Worm (Caenorhabditis elegans): ENCODE data around the gene sdz-32.
"Not testable (repeated sequence)": the region's sequence is repeated elsewhere in the genome, so short reads cannot be mapped to it uniquely, and the experiment has no call there.

Gene sdz-32

DNA sequence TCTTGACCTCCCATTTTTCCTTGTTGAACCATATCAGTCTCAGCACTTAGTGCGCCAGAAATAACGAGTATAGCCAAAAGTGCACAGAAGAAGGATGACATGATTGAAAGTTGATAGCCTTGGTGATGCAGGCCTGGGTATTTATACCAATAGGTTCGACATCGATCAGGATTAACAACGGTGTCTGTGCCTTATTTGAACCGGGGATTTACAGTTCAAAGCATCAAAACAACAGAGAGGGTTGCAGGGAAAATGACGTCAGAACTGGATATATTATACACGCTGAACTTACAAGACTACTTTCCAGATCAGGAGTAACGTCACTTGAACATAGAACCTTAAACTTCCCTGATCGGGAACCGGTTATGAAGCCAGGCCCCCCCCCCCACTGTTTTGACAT, 1.5 kb upstream of the sdz-32 start, which contains the start of gene Y49F6B.12:
Gene Y49F6B.12, minus strand, starts transcription at position 101 of the 400 bp plus-strand sequence.
- TF ChIP-seq ref-1 (GFP tag; conservative IDR thresholded peaks at IDR 0.05), result no peak
- TF ChIP-seq tab-1 (GFP tag; IDR thresholded peaks at IDR 0.05), result no peak
- TF ChIP-seq med-1 (GFP tag; optimal IDR thresholded peaks at IDR 0.05; ENCODE audit: insufficient read depth), result no peak
- no peak for TF ChIP-seq ztf-29 (GFP tag; IDR thresholded peaks at IDR 0.05)
- TF ChIP-seq T22C8.4 (GFP tag; IDR thresholded peaks at IDR 0.05), result no peak
- no peak for TF ChIP-seq ztf-23 (GFP tag; IDR thresholded peaks at IDR 0.05)
- no peak for TF ChIP-seq cog-1 (tag; optimal IDR thresholded peaks at IDR 0.05)
- TF ChIP-seq flt-1 (GFP tag; IDR thresholded peaks at IDR 0.05), result no peak
- no peak for TF ChIP-seq klf-2 (GFP tag; conservative IDR thresholded peaks at IDR 0.05)

ce11 chrII:3472817-3473216, 1.0 kb upstream of the sdz-32 start, which contains the start of gene Y49F6B.6:
Gene Y49F6B.6, plus strand, starts transcription at chrII:3473117.
- TF ChIP-seq cog-1 (tag; optimal IDR thresholded peaks at IDR 0.05) (no peak), ref-1 (GFP tag; conservative IDR thresholded peaks at IDR 0.05) (no peak), klf-2 (GFP tag; conservative IDR thresholded peaks at IDR 0.05) (no peak), tab-1 (GFP tag; IDR thresholded peaks at IDR 0.05) (no peak), flt-1 (GFP tag; IDR thresholded peaks at IDR 0.05) (no peak), ztf-23 (GFP tag; IDR thresholded peaks at IDR 0.05) (no peak), ztf-29 (GFP tag; IDR thresholded peaks at IDR 0.05) (no peak), T22C8.4 (GFP tag; IDR thresholded peaks at IDR 0.05) (no peak)

DNA sequence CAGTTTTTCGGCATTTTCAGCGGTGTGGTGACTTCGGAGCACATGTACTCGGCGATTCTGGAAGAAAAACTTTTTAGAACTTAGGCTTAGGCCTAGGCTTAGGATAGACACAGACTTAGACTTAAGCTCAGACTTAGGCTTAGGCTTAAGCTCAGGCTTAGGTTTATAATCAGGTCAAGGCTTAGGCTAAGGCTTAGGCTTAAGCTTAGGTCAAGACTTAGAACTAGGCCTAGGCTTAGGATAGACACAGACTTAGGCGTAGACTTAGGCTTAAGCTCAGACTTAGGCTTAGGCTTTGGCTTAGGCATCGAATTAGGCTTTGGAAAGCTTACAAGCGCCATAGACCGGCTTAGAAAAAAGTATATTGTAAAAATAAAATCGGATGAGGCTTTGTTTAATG, 2.7 kb downstream of the sdz-32 start:
- TF ChIP-seq ztf-29 (GFP tag; IDR thresholded peaks at IDR 0.05) (0 out of 2 replicates have a peak, but pooled peaks have one; percentile 13), ztf-23 (GFP tag; IDR thresholded peaks at IDR 0.05) (no peak)

DNA sequence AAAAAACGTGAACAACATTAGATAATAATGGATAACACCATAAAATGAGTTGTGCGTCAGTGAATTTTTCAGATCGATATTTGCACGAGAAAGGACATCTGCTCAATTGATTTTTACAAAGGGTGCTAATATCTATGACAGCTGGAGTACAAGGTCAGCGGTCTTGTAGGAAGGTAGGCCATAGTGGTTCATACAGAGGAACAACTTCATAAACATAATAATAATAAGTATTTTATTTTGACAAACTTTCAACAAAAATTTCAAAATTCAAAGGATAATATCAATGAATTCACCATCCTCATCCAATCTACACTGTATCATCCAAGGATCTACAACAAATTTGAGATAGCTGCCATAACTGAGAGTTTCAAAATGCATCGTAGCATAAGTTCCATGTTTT, 3.3 kb downstream of the sdz-32 start, which contains the start of gene fbxb-104:
Gene fbxb-104, minus strand, starts transcription at position 101 of the 400 bp plus-strand sequence.
- TF ChIP-seq med-1 (GFP tag; optimal IDR thresholded peaks at IDR 0.05; ENCODE audit: insufficient read depth) (no peak), ref-1 (GFP tag; conservative IDR thresholded peaks at IDR 0.05) (no peak), T22C8.4 (GFP tag; IDR thresholded peaks at IDR 0.05) (no peak), cog-1 (tag; optimal IDR thresholded peaks at IDR 0.05) (no peak), ztf-23 (GFP tag; IDR thresholded peaks at IDR 0.05) (no peak)

DNA sequence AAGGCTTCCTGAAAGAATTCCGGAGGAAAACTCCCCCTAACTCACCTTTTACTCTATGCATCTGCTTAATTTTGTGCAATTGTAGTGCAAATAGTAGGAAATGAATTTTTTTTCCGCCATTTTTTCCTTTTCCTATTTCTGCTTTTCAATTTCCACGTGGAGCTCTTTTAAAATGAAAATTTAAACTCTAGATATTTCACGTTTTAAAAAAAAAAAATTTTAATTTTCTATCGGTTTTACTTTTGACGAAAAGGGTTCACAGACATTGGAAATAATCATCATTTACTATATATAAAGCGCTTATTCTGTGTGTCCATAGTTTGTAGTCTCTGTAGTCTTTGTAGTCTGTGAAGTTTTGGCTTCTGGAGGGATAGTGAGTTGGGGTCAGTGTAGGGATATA, 7.7 kb downstream of the sdz-32 start, which contains the start of gene Y49F6B.8:
Gene Y49F6B.8, minus strand, starts transcription at position 101 of the 400 bp plus-strand sequence.
- no peak for TF ChIP-seq med-1 (GFP tag; optimal IDR thresholded peaks at IDR 0.05; ENCODE audit: insufficient read depth)
- TF ChIP-seq tab-1 (GFP tag; IDR thresholded peaks at IDR 0.05), result no peak
- no peak for TF ChIP-seq ref-1 (GFP tag; conservative IDR thresholded peaks at IDR 0.05)
- TF ChIP-seq ztf-29 (GFP tag; IDR thresholded peaks at IDR 0.05), result no peak
- TF ChIP-seq cog-1 (tag; optimal IDR thresholded peaks at IDR 0.05), result no peak
- TF ChIP-seq ztf-23 (GFP tag; IDR thresholded peaks at IDR 0.05), result no peak
- TF ChIP-seq klf-2 (GFP tag; conservative IDR thresholded peaks at IDR 0.05), result no peak
- TF ChIP-seq T22C8.4 (GFP tag; IDR thresholded peaks at IDR 0.05), result no peak
- no peak for TF ChIP-seq flt-1 (GFP tag; IDR thresholded peaks at IDR 0.05)

DNA sequence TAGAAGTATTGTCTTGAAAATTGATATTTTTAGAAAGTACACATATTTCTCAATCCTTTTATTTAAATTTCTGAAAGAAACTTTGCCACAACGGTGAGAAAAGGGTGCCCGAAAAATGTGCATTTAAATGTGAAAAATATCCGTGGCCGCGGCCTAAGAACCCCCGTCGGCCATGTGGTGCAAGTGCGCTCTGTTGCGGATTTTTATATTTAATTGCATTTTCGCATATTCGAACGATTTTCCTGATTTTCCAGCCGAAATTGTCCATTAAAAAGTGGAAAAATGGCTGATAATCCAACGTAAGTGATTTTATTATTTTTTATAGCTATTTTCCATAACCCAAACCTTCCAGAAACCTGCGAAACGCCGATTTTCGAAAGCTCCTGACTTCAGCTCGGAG, 8.4 kb downstream of the sdz-32 start, which contains the start of gene smu-2:
Gene smu-2, plus strand, starts transcription at position 178 of the 400 bp plus-strand sequence.
- TF ChIP-seq tab-1 (GFP tag; IDR thresholded peaks at IDR 0.05) (no peak), ztf-29 (GFP tag; IDR thresholded peaks at IDR 0.05) (no peak), flt-1 (GFP tag; IDR thresholded peaks at IDR 0.05) (peak; percentile 67; the same call in 1 of the 2 replicates), T22C8.4 (GFP tag; IDR thresholded peaks at IDR 0.05) (no peak), cog-1 (tag; optimal IDR thresholded peaks at IDR 0.05) (peak; percentile 39), med-1 (GFP tag; optimal IDR thresholded peaks at IDR 0.05; ENCODE audit: insufficient read depth) (no peak), ref-1 (GFP tag; conservative IDR thresholded peaks at IDR 0.05) (no peak), klf-2 (GFP tag; conservative IDR thresholded peaks at IDR 0.05) (0 out of 2 replicates have a peak, but pooled peaks have one; percentile 45), ztf-23 (GFP tag; IDR thresholded peaks at IDR 0.05) (peak; percentile 74)

DNA sequence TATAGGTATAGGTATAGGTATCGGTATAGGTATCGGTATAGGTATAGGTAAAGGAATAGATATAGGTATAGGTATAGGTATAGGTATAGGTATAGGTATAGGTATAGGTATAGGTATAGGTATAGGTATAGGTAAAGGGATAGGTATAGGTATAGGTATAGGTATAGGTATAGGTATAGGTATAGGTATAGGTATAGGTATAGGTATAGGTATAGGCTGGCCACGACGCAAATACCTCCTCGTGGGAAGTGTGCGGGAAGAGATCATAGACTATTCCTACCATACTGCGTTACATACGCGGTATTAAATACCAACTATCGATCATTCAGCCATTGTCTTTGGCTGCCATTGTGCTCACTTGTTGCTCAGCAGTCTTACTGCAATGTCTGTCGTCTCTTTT, 17.0 kb downstream of the sdz-32 start, which contains the start of gene fbxb-112:
Gene fbxb-112, plus strand, starts transcription at position 301 of the 400 bp plus-strand sequence.
- not testable (repeated sequence) for TF ChIP-seq cog-1 (tag; optimal IDR thresholded peaks at IDR 0.05); klf-2 (GFP tag; conservative IDR thresholded peaks at IDR 0.05); flt-1 (GFP tag; IDR thresholded peaks at IDR 0.05)

DNA sequence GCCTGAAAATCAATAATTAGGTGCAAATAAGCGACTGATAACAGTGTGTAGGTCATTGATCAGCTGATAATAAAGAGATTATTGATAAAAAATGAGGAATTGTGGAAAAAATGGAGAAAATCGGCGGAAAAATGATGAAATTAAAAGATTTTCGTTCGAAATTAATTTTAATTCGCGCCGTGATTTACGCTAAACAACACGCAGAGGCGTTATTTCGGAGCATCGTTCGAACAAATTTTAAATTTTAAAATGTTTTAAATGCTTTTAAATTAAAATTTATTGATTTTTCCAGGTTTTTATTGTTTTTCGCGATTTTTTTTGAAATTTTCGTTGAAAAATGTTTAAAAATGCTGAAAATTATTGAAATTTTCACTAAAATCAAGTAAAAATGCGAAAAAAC, 25.5 kb downstream of the sdz-32 start, which contains the start of gene Y49F6B.9:
Gene Y49F6B.9, minus strand, starts transcription at position 2 of the 400 bp plus-strand sequence.
- TF ChIP-seq flt-1 (GFP tag; IDR thresholded peaks at IDR 0.05) (no peak), T22C8.4 (GFP tag; IDR thresholded peaks at IDR 0.05) (no peak), ref-1 (GFP tag; conservative IDR thresholded peaks at IDR 0.05) (no peak), cog-1 (tag; optimal IDR thresholded peaks at IDR 0.05) (no peak), klf-2 (GFP tag; conservative IDR thresholded peaks at IDR 0.05) (no peak), ztf-23 (GFP tag; IDR thresholded peaks at IDR 0.05) (no peak), ztf-29 (GFP tag; IDR thresholded peaks at IDR 0.05) (no peak), tab-1 (GFP tag; IDR thresholded peaks at IDR 0.05) (no peak), med-1 (GFP tag; optimal IDR thresholded peaks at IDR 0.05; ENCODE audit: insufficient read depth) (no peak)

ce11 chrII:3500373-3500772, 26.5 kb downstream of the sdz-32 start:
- TF ChIP-seq ref-1 (GFP tag; conservative IDR thresholded peaks at IDR 0.05) (no peak), klf-2 (GFP tag; conservative IDR thresholded peaks at IDR 0.05) (no peak), ztf-23 (GFP tag; IDR thresholded peaks at IDR 0.05) (no peak), flt-1 (GFP tag; IDR thresholded peaks at IDR 0.05) (no peak), tab-1 (GFP tag; IDR thresholded peaks at IDR 0.05) (no peak), T22C8.4 (GFP tag; IDR thresholded peaks at IDR 0.05) (no peak), med-1 (GFP tag; optimal IDR thresholded peaks at IDR 0.05; ENCODE audit: insufficient read depth) (no peak), cog-1 (tag; optimal IDR thresholded peaks at IDR 0.05) (no peak), ztf-29 (GFP tag; IDR thresholded peaks at IDR 0.05) (no peak)

ce11 chrII:3502011-3502410, 28.2 kb downstream of the sdz-32 start:
- TF ChIP-seq flt-1 (GFP tag; IDR thresholded peaks at IDR 0.05) (no peak), cog-1 (tag; optimal IDR thresholded peaks at IDR 0.05) (no peak), ztf-23 (GFP tag; IDR thresholded peaks at IDR 0.05) (no peak), klf-2 (GFP tag; conservative IDR thresholded peaks at IDR 0.05) (no peak), ref-1 (GFP tag; conservative IDR thresholded peaks at IDR 0.05) (no peak), med-1 (GFP tag; optimal IDR thresholded peaks at IDR 0.05; ENCODE audit: insufficient read depth) (no peak), T22C8.4 (GFP tag; IDR thresholded peaks at IDR 0.05) (no peak), ztf-29 (GFP tag; IDR thresholded peaks at IDR 0.05) (no peak), tab-1 (GFP tag; IDR thresholded peaks at IDR 0.05) (no peak)

Data from whole organism, midembryonic.